Worm (Caenorhabditis elegans) whole organism, young adult: ENCODE data around the gene acl-5.
A peak's percentile ranks its signal among the peaks of the same experiment; 100 is the strongest.

ENCODE experiments used
- B0336.3 ChIP-seq: fragments of 200-800 bp; sonication (Bioruptor generic); IDR thresholded peaks from 2 replicates; pipeline ENCODE4 v1.3.6; 2022; ENCODE audit warnings: missing genetic modification characterization, missing compliant biosample characterization
- C06A6.2 ChIP-seq: fragments of 200-800 bp; sonication (Bioruptor generic); conservative IDR thresholded peaks from 2 replicates; pipeline ENCODE4 v1.3.6; 2022; ENCODE audit warnings: missing genetic modification characterization, missing compliant biosample characterization
- D2030.7 ChIP-seq: fragments of 200-800 bp; sonication (Bioruptor generic); IDR thresholded peaks from 2 replicates; pipeline ENCODE4 v1.3.6; 2022; ENCODE audit warnings: missing genetic modification reagents, missing genetic modification characterization, missing compliant biosample characterization
- F39B2.1 ChIP-seq: fragments of 200-800 bp; sonication (Bioruptor generic); IDR thresholded peaks from 2 replicates; pipeline ENCODE4 v1.3.6; 2022; ENCODE audit warnings: missing genetic modification reagents, missing genetic modification characterization, missing compliant biosample characterization
- F55B11.4 ChIP-seq: sonication (generic microtip); optimal IDR thresholded peaks from 2 replicates; lab custom pipeline; 2016; ENCODE audit warnings: missing compliant biosample characterization, missing genetic modification characterization, borderline replicate concordance; ENCODE audit not compliant: insufficient read depth
- F57A8.1 ChIP-seq: fragments of 200-800 bp; sonication (Bioruptor generic); optimal IDR thresholded peaks from 2 replicates; lab custom pipeline; 2018; ENCODE audit warnings: mild to moderate bottlenecking, missing genetic modification characterization, moderate library complexity, missing compliant biosample characterization
- K11D2.4 ChIP-seq: fragments of 200-800 bp; sonication (Bioruptor generic); IDR thresholded peaks from 2 replicates; pipeline ENCODE4 v1.3.6; 2022; ENCODE audit warnings: missing genetic modification reagents, missing genetic modification characterization, missing compliant biosample characterization
- Y53G8AR.9 ChIP-seq: fragments of 200-800 bp; sonication (Bioruptor generic); conservative IDR thresholded peaks from 2 replicates; pipeline ENCODE4 v1.3.6; 2022; ENCODE audit warnings: missing genetic modification reagents, missing genetic modification characterization, missing compliant biosample characterization
- Y56A3A.18 ChIP-seq: fragments of 200-800 bp; sonication (Bioruptor generic); IDR thresholded peaks from 2 replicates; pipeline ENCODE4 v1.3.6; 2022; ENCODE audit warnings: missing genetic modification reagents, missing genetic modification characterization, missing compliant biosample characterization
- Y67H2A.10 ChIP-seq: fragments of 200-800 bp; sonication (Bioruptor generic); conservative IDR thresholded peaks from 2 replicates; pipeline ENCODE4 v1.3.6; 2022; ENCODE audit warnings: missing genetic modification reagents, missing genetic modification characterization, missing compliant biosample characterization
- Y79H2A.3 ChIP-seq: fragments of 200-800 bp; sonication (Bioruptor generic); conservative IDR thresholded peaks from 2 replicates; pipeline ENCODE4 v1.3.6; 2022; ENCODE audit warnings: missing genetic modification reagents, missing genetic modification characterization, missing compliant biosample characterization
- ZK185.1 ChIP-seq: sonication (generic microtip); optimal IDR thresholded peaks from 2 replicates; lab custom pipeline; 2016; ENCODE audit warnings: mild to moderate bottlenecking, missing genetic modification characterization, missing compliant biosample characterization; ENCODE audit not compliant: poor library complexity, severe bottlenecking
- akir-1 ChIP-seq: fragments of 200-800 bp; sonication (Bioruptor generic); optimal IDR thresholded peaks from 2 replicates; lab custom pipeline; 2018; ENCODE audit warnings: mild to moderate bottlenecking, missing genetic modification characterization, moderate library complexity, missing compliant biosample characterization
- atf-7 ChIP-seq: sonication (generic microtip); optimal IDR thresholded peaks from 2 replicates; lab custom pipeline; 2017; ENCODE audit warnings: mild to moderate bottlenecking, missing genetic modification characterization, missing compliant biosample characterization
- cebp-1 ChIP-seq, 2 experiments: fragments of 200-800 bp in 1 of 2; sonication (Bioruptor generic) in 1 of 2; sonication (generic microtip) in 1 of 2; IDR thresholded peaks in 1 of 2; optimal IDR thresholded peaks in 1 of 2; 2 replicates each; pipeline versions ENCODE4 v1.3.6 to Lab custom; 2017 to 2022; ENCODE audit warnings: missing compliant biosample characterization in 2 of 2, missing genetic modification characterization in 2 of 2, mild to moderate bottlenecking in 1 of 2, missing genetic modification reagents in 1 of 2, moderate library complexity in 1 of 2
- ceh-100 ChIP-seq: fragments of 200-800 bp; sonication (Bioruptor generic); IDR thresholded peaks from 2 replicates; pipeline ENCODE4 v1.3.6; 2022; ENCODE audit warnings: missing genetic modification reagents, missing genetic modification characterization, missing compliant biosample characterization
- ceh-91 ChIP-seq: fragments of 200-800 bp; sonication (Bioruptor generic); IDR thresholded peaks from 2 replicates; pipeline ENCODE4 v1.3.6; 2022; ENCODE audit warnings: missing genetic modification reagents, missing genetic modification characterization, missing compliant biosample characterization
- dox-1 ChIP-seq: fragments of 200-800 bp; sonication (Bioruptor generic); IDR thresholded peaks from 2 replicates; pipeline ENCODE4 v1.3.6; 2022; ENCODE audit warnings: missing genetic modification reagents, missing genetic modification characterization, missing compliant biosample characterization
- efl-1 ChIP-seq: fragments of 150-350 bp; optimal IDR thresholded peaks from 2 replicates; lab custom pipeline; 2014; ENCODE audit warnings: missing biosample characterization, missing genetic modification reagents, missing genetic modification characterization
- egl-18 ChIP-seq: fragments of 200-800 bp; sonication (Bioruptor generic); IDR thresholded peaks from 2 replicates; pipeline ENCODE4 v1.3.6; 2022; ENCODE audit warnings: missing genetic modification reagents, missing genetic modification characterization, missing compliant biosample characterization
- egrh-3 ChIP-seq: fragments of 200-800 bp; sonication (Bioruptor generic); IDR thresholded peaks from 2 replicates; pipeline ENCODE4 v1.3.6; 2022; ENCODE audit warnings: missing genetic modification reagents, missing genetic modification characterization, missing compliant biosample characterization
- ets-4 ChIP-seq: fragments of 200-800 bp; sonication (Bioruptor generic); optimal IDR thresholded peaks from 2 replicates; lab custom pipeline; 2018; ENCODE audit warnings: mild to moderate bottlenecking, missing genetic modification characterization, missing compliant biosample characterization
- him-1 ChIP-seq: sonication (generic microtip); optimal IDR thresholded peaks from 2 replicates; lab custom pipeline; 2016; ENCODE audit warnings: missing genotype, missing genetic modification reagents, missing genetic modification characterization, missing compliant biosample characterization
- hmg-20 ChIP-seq: fragments of 200-800 bp; sonication (Bioruptor generic); IDR thresholded peaks from 2 replicates; pipeline ENCODE4 v1.3.6; 2022; ENCODE audit warnings: missing genetic modification reagents, missing genetic modification characterization, missing compliant biosample characterization
- hrde-1 ChIP-seq: sonication (generic microtip); optimal IDR thresholded peaks from 2 replicates; lab custom pipeline; 2016; ENCODE audit warnings: missing genetic modification characterization, mild to moderate bottlenecking, missing compliant biosample characterization, moderate library complexity, missing genotype, missing genetic modification reagents, borderline replicate concordance
- lin-26 ChIP-seq: fragments of 200-800 bp; sonication (Bioruptor generic); IDR thresholded peaks from 2 replicates; pipeline ENCODE4 v1.3.6; 2022; ENCODE audit warnings: missing genetic modification reagents, missing genetic modification characterization, missing compliant biosample characterization
- lin-54 ChIP-seq: fragments of 200-800 bp; sonication (Bioruptor generic); optimal IDR thresholded peaks from 2 replicates; lab custom pipeline; 2018; ENCODE audit warnings: mild to moderate bottlenecking, missing genetic modification characterization, missing compliant biosample characterization
- madf-3 ChIP-seq: fragments of 200-800 bp; sonication (Bioruptor generic); IDR thresholded peaks from 2 replicates; pipeline ENCODE4 v1.3.6; 2022; ENCODE audit warnings: missing genetic modification reagents, missing genetic modification characterization, missing compliant biosample characterization
- madf-6 ChIP-seq: fragments of 200-800 bp; sonication (Bioruptor generic); IDR thresholded peaks from 2 replicates; pipeline ENCODE4 v1.3.6; 2022; ENCODE audit warnings: missing genetic modification reagents, missing genetic modification characterization, missing compliant biosample characterization
- nfyb-1 ChIP-seq: fragments of 200-800 bp; sonication (Bioruptor generic); IDR thresholded peaks from 2 replicates; pipeline ENCODE4 v1.3.6; 2022; ENCODE audit warnings: missing genetic modification reagents, missing genetic modification characterization, missing compliant biosample characterization
- nhr-80 ChIP-seq: sonication (generic microtip); optimal IDR thresholded peaks from 2 replicates; lab custom pipeline; 2016; ENCODE audit warnings: missing genetic modification characterization, missing compliant biosample characterization
- rcor-1 ChIP-seq: fragments of 200-800 bp; sonication (Bioruptor generic); IDR thresholded peaks from 2 replicates; pipeline ENCODE4 v1.3.6; 2022; ENCODE audit warnings: missing genetic modification reagents, missing genetic modification characterization, missing compliant biosample characterization
- snpc-1.3 ChIP-seq: sonication (generic microtip); optimal IDR thresholded peaks from 2 replicates; lab custom pipeline; 2017; ENCODE audit warnings: missing genetic modification characterization, mild to moderate bottlenecking, missing compliant biosample characterization, antibody characterized with exemption, moderate library complexity, missing genotype, missing genetic modification reagents; ENCODE audit not compliant: insufficient read depth
- somi-1 ChIP-seq: fragments of 200-800 bp; sonication (Bioruptor generic); optimal IDR thresholded peaks from 2 replicates; lab custom pipeline; 2018; ENCODE audit warnings: mild to moderate bottlenecking, missing genetic modification characterization, missing compliant biosample characterization
- tlf-1 ChIP-seq: fragments of 200-800 bp; sonication (Bioruptor generic); optimal IDR thresholded peaks from 2 replicates; lab custom pipeline; 2018; ENCODE audit warnings: mild to moderate bottlenecking, missing genetic modification characterization, missing compliant biosample characterization
- xnd-1 ChIP-seq: sonication (generic microtip); optimal IDR thresholded peaks from 2 replicates; lab custom pipeline; 2016; ENCODE audit warnings: missing genotype, missing genetic modification reagents, missing genetic modification characterization, missing compliant biosample characterization
- ztf-18 ChIP-seq: sonication (generic microtip); optimal IDR thresholded peaks from 2 replicates; lab custom pipeline; 2016; ENCODE audit warnings: missing genotype, mild to moderate bottlenecking, missing genetic modification characterization, missing compliant biosample characterization
- ztf-25 ChIP-seq: fragments of 200-800 bp; sonication (Bioruptor generic); IDR thresholded peaks from 2 replicates; pipeline ENCODE4 v1.3.6; 2022; ENCODE audit warnings: missing genetic modification reagents, missing genetic modification characterization, missing compliant biosample characterization
- ztf-28 ChIP-seq: fragments of 200-800 bp; sonication (Bioruptor generic); IDR thresholded peaks from 2 replicates; pipeline ENCODE4 v1.3.6; 2022; ENCODE audit warnings: missing genetic modification reagents, missing genetic modification characterization, missing compliant biosample characterization

Gene acl-5

DNA sequence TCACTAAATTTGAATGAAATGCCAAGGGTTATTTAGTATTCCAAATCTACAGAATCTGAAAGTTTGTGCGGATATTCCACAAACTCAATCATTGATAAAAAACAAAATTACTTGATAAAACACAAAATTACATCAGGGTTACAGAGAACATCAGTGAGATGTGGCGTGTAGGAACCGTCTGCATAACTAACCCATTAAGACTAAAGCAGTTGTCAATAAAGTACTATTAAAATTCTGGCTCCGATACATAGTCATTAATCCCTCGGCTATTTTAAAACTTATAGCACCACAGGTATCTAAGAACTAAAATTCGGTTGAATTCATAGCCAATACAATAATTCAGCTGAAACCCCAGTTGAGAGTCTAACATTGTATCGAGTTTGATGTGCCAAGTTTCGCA, 11.5 kb upstream of the acl-5 start:
- TF ChIP-seq egrh-3 (GFP tag; lab: Robert Waterston, UW) (no peak), madf-3 (0 out of 2 replicates have a peak, but pooled peaks have one; percentile 26), Y56A3A.18 (GFP tag; lab: Robert Waterston, UW) (0 out of 2 replicates have a peak, but pooled peaks have one; percentile 55), snpc-1.3 (tag; lab: Kevin White, UChicago) (no peak), hmg-20 (no peak), dox-1 (GFP tag; lab: Robert Waterston, UW) (no peak), ZK185.1 (tag; lab: Kevin White, UChicago) (no peak), akir-1 (no peak), ceh-100 (GFP tag; lab: Robert Waterston, UW) (no peak), rcor-1 (GFP tag; lab: Robert Waterston, UW) (no peak), K11D2.4 (GFP tag; lab: Robert Waterston, UW) (no peak), Y53G8AR.9 (GFP tag; lab: Robert Waterston, UW) (0 out of 2 replicates have a peak, but pooled peaks have one; percentile 43), nfyb-1 (GFP tag; lab: Robert Waterston, UW) (peak; percentile 71; the same call in 1 of the 2 replicates), lin-54 (GFP tag; lab: Kevin White, UChicago) (no peak), F55B11.4 (tag; lab: Kevin White, UChicago) (no peak), B0336.3 (GFP tag; lab: Robert Waterston, UW) (peak; percentile 63; the same call in 1 of the 2 replicates), lin-26 (GFP tag; lab: Robert Waterston, UW) (0 out of 2 replicates have a peak, but pooled peaks have one; percentile 22), cebp-1 (GFP tag; IDR thresholded peaks at IDR 0.05; lab: Robert Waterston, UW) (no peak), cebp-1 (tag; optimal IDR thresholded peaks at IDR 0.05; lab: Kevin White, UChicago) (peak; percentile 36), Y67H2A.10 (no peak), ztf-28 (no peak), F39B2.1 (GFP tag; lab: Robert Waterston, UW) (no peak), ets-4 (GFP tag; lab: Kevin White, UChicago) (no peak), him-1 (tag; lab: Kevin White, UChicago) (no peak), nhr-80 (tag; lab: Kevin White, UChicago) (no peak), tlf-1 (GFP tag; lab: Kevin White, UChicago) (peak; percentile 55)

DNA sequence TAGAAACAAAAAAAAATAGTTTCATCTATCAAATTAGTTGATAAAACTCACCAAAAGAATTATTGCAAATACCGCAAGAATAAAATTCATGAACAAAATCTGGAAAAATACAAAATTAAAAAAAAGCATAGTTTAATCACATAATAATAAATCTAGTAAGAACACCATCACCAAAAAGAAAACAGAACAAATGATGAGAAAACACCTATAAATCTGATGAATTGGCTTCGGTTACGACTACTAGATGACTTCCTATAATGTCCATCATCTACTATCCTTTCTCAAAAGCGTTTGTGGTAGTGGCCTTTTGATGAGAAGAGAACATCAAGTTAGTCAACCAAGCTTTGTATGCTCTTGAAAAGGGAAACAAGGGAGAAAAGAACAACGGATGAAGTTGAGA, 10.8 kb upstream of the acl-5 start, which contains the start of gene cut-5:
TSS of gene cut-5 (minus strand) at position 101 of the 400 bp plus-strand sequence.
- TF ChIP-seq ztf-25 (GFP tag; lab: Robert Waterston, UW) (no peak), Y79H2A.3 (GFP tag; lab: Robert Waterston, UW) (no peak), efl-1 (GFP tag; lab: Kevin White, UChicago) (no peak), C06A6.2 (no peak), egl-18 (GFP tag; lab: Robert Waterston, UW) (no peak), somi-1 (GFP tag; lab: Kevin White, UChicago) (no peak), Y53G8AR.9 (GFP tag; lab: Robert Waterston, UW) (no peak), ceh-91 (no peak), madf-6 (no peak), ztf-28 (no peak), atf-7 (tag; lab: Kevin White, UChicago) (no peak), ztf-18 (tag; lab: Kevin White, UChicago) (no peak), hrde-1 (tag; lab: Kevin White, UChicago) (no peak), D2030.7 (GFP tag; lab: Robert Waterston, UW) (no peak), dox-1 (GFP tag; lab: Robert Waterston, UW) (no peak), F57A8.1 (no peak), xnd-1 (tag; lab: Kevin White, UChicago) (no peak)
